Worm (Caenorhabditis elegans) whole organism, L1 larva: ENCODE measurements around the gene scl-1.
A peak's percentile ranks its signal among the peaks of the same experiment; 100 is the strongest.

Source experiments
- ama-1 ChIP-seq: fragments of 150-350 bp; optimal IDR thresholded peaks from 2 replicates; lab custom pipeline; 2014
- egl-13 ChIP-seq: sonication (generic microtip); optimal IDR thresholded peaks from 2 replicates; lab custom pipeline; 2016; ENCODE audit warnings: missing genotype, missing genetic modification reagents, missing genetic modification characterization, missing compliant biosample characterization
- fkh-10 ChIP-seq: sonication (generic microtip); optimal IDR thresholded peaks from 2 replicates; lab custom pipeline; 2017; ENCODE audit warnings: missing biosample characterization, missing genetic modification reagents, missing genetic modification characterization
- fos-1 ChIP-seq: fragments of 150-350 bp; optimal IDR thresholded peaks from 2 replicates; lab custom pipeline; 2014; ENCODE audit warnings: missing biosample characterization, missing genetic modification characterization
- grh-1 ChIP-seq: fragments of 200-800 bp; sonication (Bioruptor generic); IDR thresholded peaks from 2 replicates; pipeline ENCODE4 v1.3.6; 2022; ENCODE audit warnings: missing genetic modification reagents, missing genetic modification characterization, missing compliant biosample characterization
- lsy-2 ChIP-seq, 2 experiments: fragments of 150-350 bp; optimal IDR thresholded peaks; 2 replicates each; lab custom pipeline; 2014; ENCODE audit warnings: missing biosample characterization in 2 of 2, missing genetic modification characterization in 2 of 2
- nhr-237 ChIP-seq: fragments of 150-350 bp; optimal IDR thresholded peaks from 2 replicates; lab custom pipeline; 2014; ENCODE audit warnings: missing biosample characterization, missing genetic modification characterization
- vab-15 ChIP-seq: sonication (generic microtip); optimal IDR thresholded peaks from 2 replicates; lab custom pipeline; 2017; ENCODE audit warnings: missing genotype, mild to moderate bottlenecking, missing genetic modification characterization, missing compliant biosample characterization
- zag-1 ChIP-seq: fragments of 150-350 bp; optimal IDR thresholded peaks from 2 replicates; lab custom pipeline; 2014; ENCODE audit warnings: missing biosample characterization, missing genetic modification characterization

DNA sequence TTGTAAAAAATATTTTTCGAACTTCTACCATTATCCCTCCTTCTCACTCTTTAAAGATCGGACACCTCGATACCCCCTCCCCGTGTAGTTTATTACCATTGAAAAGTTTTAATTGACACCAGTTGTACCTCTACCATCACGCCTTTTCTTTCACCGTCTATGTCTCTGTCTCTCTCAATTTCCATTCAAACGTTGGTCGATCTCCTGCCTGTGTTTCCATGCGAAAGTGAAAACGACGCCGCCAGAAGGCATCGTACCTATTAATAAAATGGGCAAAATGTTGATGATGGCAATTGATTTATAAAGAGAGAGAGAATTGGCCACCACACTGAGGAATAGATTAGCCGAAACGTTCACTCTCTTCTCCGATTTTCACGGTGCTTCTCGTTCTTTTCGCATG, 42.9 kb upstream of the scl-1 start:
- TF ChIP-seq nhr-237 (tag; lab: Kevin White, UChicago) (no peak), egl-13 (no peak), fos-1 (tag; lab: Kevin White, UChicago) (no peak), ama-1 (lab: Kevin White, UChicago) (no peak), zag-1 (tag; lab: Kevin White, UChicago) (no peak), grh-1 (no peak), vab-15 (no peak), fkh-10 (GFP tag; lab: Kevin White, UChicago) (no peak), lsy-2 (tag; optimal IDR thresholded peaks at IDR 0.05; lab: Kevin White, UChicago) (peak in 1 of 2 experiments; percentile 10)
